Worm (Caenorhabditis elegans) whole organism, mixed stage, embryonic: ENCODE measurements around the gene F32G8.3.
A peak's percentile ranks its signal among the peaks of the same experiment; 100 is the strongest.

Experiments used
- M03D4.4 ChIP-seq: sonication (generic microtip); optimal IDR thresholded peaks from 2 replicates; lab custom pipeline; 2017; ENCODE audit warnings: mild to moderate bottlenecking, missing genetic modification characterization, missing compliant biosample characterization
- blmp-1 ChIP-seq: fragments of 150-350 bp; optimal IDR thresholded peaks from 2 replicates; lab custom pipeline; 2014; ENCODE audit warnings: missing biosample characterization, missing genetic modification characterization
- ceh-39 ChIP-seq: fragments of 150-350 bp; optimal IDR thresholded peaks from 2 replicates; lab custom pipeline; 2014; ENCODE audit warnings: missing biosample characterization, missing genetic modification characterization
- ceh-83 ChIP-seq: fragments of 200-800 bp; sonication (Bioruptor generic); optimal IDR thresholded peaks from 2 replicates; lab custom pipeline; 2018; ENCODE audit warnings: mild to moderate bottlenecking, missing genetic modification characterization, missing compliant biosample characterization
- cnd-1 ChIP-seq: fragments of 200-800 bp; sonication (Bioruptor generic); optimal IDR thresholded peaks from 2 replicates; lab custom pipeline; 2018; ENCODE audit warnings: mild to moderate bottlenecking, missing genetic modification characterization, missing compliant biosample characterization
- drap-1 ChIP-seq: fragments of 200-800 bp; sonication (Bioruptor generic); optimal IDR thresholded peaks from 3 replicates; lab custom pipeline; 2018; ENCODE audit warnings: mild to moderate bottlenecking, missing genetic modification characterization, missing compliant biosample characterization
- elt-1 ChIP-seq: sonication (generic microtip); optimal IDR thresholded peaks from 2 replicates; lab custom pipeline; 2017; ENCODE audit warnings: missing genetic modification characterization, mild to moderate bottlenecking, missing compliant biosample characterization, antibody characterized with exemption, moderate library complexity, borderline replicate concordance; ENCODE audit not compliant: insufficient read depth
- flh-1 ChIP-seq: fragments of 200-800 bp; sonication (Bioruptor generic); optimal IDR thresholded peaks from 2 replicates; lab custom pipeline; 2018; ENCODE audit warnings: mild to moderate bottlenecking, missing genetic modification characterization, moderate library complexity, missing compliant biosample characterization
- ham-2 ChIP-seq: fragments of 200-800 bp; sonication (Bioruptor generic); optimal IDR thresholded peaks from 2 replicates; lab custom pipeline; 2018; ENCODE audit warnings: mild to moderate bottlenecking, missing genetic modification characterization, missing compliant biosample characterization
- hlh-1 ChIP-seq: fragments of 150-350 bp; optimal IDR thresholded peaks from 2 replicates; lab custom pipeline; 2014; ENCODE audit warnings: missing biosample characterization, missing genetic modification reagents, missing genetic modification characterization
- lin-13 ChIP-seq: fragments of 150-350 bp; optimal IDR thresholded peaks from 2 replicates; lab custom pipeline; 2014; ENCODE audit warnings: missing biosample characterization, missing genetic modification characterization
- lin-32 ChIP-seq: fragments of 200-800 bp; sonication (Bioruptor generic); optimal IDR thresholded peaks from 2 replicates; lab custom pipeline; 2018; ENCODE audit warnings: mild to moderate bottlenecking, missing genetic modification characterization, missing compliant biosample characterization
- lsy-2 ChIP-seq: fragments of 150-350 bp; optimal IDR thresholded peaks from 2 replicates; lab custom pipeline; 2014; ENCODE audit warnings: missing biosample characterization, missing genetic modification characterization
- mab-5 ChIP-seq: fragments of 150-350 bp; optimal IDR thresholded peaks from 2 replicates; lab custom pipeline; 2014; ENCODE audit warnings: missing biosample characterization, missing genetic modification characterization
- mep-1 ChIP-seq: fragments of 150-350 bp; optimal IDR thresholded peaks from 2 replicates; lab custom pipeline; 2017; ENCODE audit warnings: missing biosample characterization, missing genetic modification reagents, missing genetic modification characterization, inconsistent platforms
- mls-2 ChIP-seq: sonication (generic microtip); optimal IDR thresholded peaks from 2 replicates; lab custom pipeline; 2016; ENCODE audit warnings: mild to moderate bottlenecking, missing genetic modification characterization, moderate library complexity, missing compliant biosample characterization
- nhr-12 ChIP-seq: fragments of 150-350 bp; optimal IDR thresholded peaks from 2 replicates; lab custom pipeline; 2014; ENCODE audit warnings: missing biosample characterization, missing genetic modification characterization
- nhr-2 ChIP-seq: fragments of 150-350 bp; optimal IDR thresholded peaks from 2 replicates; lab custom pipeline; 2014; ENCODE audit warnings: missing biosample characterization, missing genetic modification characterization
- nhr-237 ChIP-seq: fragments of 150-350 bp; optimal IDR thresholded peaks from 2 replicates; lab custom pipeline; 2014; ENCODE audit warnings: missing biosample characterization, missing genetic modification characterization
- nhr-28 ChIP-seq: fragments of 150-350 bp; optimal IDR thresholded peaks from 2 replicates; lab custom pipeline; 2014; ENCODE audit warnings: missing biosample characterization, missing genetic modification characterization
- nhr-76 ChIP-seq: sonication (generic microtip); optimal IDR thresholded peaks from 2 replicates; lab custom pipeline; 2017; ENCODE audit warnings: missing biosample characterization, missing genetic modification characterization
- sem-2 ChIP-seq: fragments of 200-800 bp; sonication (Bioruptor generic); optimal IDR thresholded peaks from 2 replicates; lab custom pipeline; 2018; ENCODE audit warnings: mild to moderate bottlenecking, missing genetic modification characterization, missing compliant biosample characterization
- snpc-4 ChIP-seq: fragments of 150-350 bp; optimal IDR thresholded peaks from 2 replicates; lab custom pipeline; 2014; ENCODE audit warnings: missing biosample characterization, missing genetic modification characterization
- sptf-1 ChIP-seq: sonication (generic microtip); optimal IDR thresholded peaks from 2 replicates; lab custom pipeline; 2017; ENCODE audit warnings: mild to moderate bottlenecking, missing genetic modification characterization, moderate library complexity, missing compliant biosample characterization
- unc-39 ChIP-seq: fragments of 150-350 bp; optimal IDR thresholded peaks from 2 replicates; lab custom pipeline; 2014; ENCODE audit warnings: missing biosample characterization, missing genetic modification characterization
- unc-62 ChIP-seq: fragments of 150-350 bp; optimal IDR thresholded peaks from 2 replicates; lab custom pipeline; 2014; ENCODE audit warnings: missing biosample characterization, missing genetic modification reagents, missing genetic modification characterization
- zip-8 ChIP-seq: fragments of 150-350 bp; optimal IDR thresholded peaks from 2 replicates; lab custom pipeline; 2014; ENCODE audit warnings: missing biosample characterization, missing genetic modification characterization
- ztf-11 ChIP-seq: fragments of 150-350 bp; optimal IDR thresholded peaks from 2 replicates; lab custom pipeline; 2014; ENCODE audit warnings: missing biosample characterization, missing genetic modification characterization

The F32G8.3 gene

ce11 chrV:10555239-10555638 is at the start of gene F32G8.3:
Gene F32G8.3 (minus strand): TSS chrV:10555339.
- TF ChIP-seq nhr-76 (tag; lab: Kevin White, UChicago) (no peak), nhr-12 (tag; lab: Kevin White, UChicago) (no peak), nhr-237 (tag; lab: Kevin White, UChicago) (no peak), ceh-83 (GFP tag; lab: Kevin White, UChicago) (no peak), lin-32 (GFP tag; lab: Kevin White, UChicago) (no peak), mls-2 (tag; lab: Kevin White, UChicago) (no peak), unc-62 (GFP tag; lab: Kevin White, UChicago) (no peak), cnd-1 (tag; lab: Kevin White, UChicago) (no peak), sem-2 (GFP tag; lab: Kevin White, UChicago) (no peak), hlh-1 (no peak), ceh-39 (tag; lab: Kevin White, UChicago) (no peak), mab-5 (tag; lab: Kevin White, UChicago) (no peak), unc-39 (tag; lab: Kevin White, UChicago) (no peak)

- TF ChIP-seq zip-8, result peak; percentile 60
- TF ChIP-seq blmp-1 (tag; lab: Kevin White, UChicago), result peak; percentile 32
- TF ChIP-seq lin-32 (GFP tag; lab: Kevin White, UChicago), result no peak
- TF ChIP-seq mab-5 (tag; lab: Kevin White, UChicago), result no peak
- no peak for TF ChIP-seq flh-1 (GFP tag; lab: Kevin White, UChicago)
- peak; percentile 6 for TF ChIP-seq nhr-2 (tag; lab: Kevin White, UChicago)
- TF ChIP-seq ham-2 (GFP tag; lab: Kevin White, UChicago), result no peak
- TF ChIP-seq mep-1 (tag; lab: Kevin White, UChicago), result no peak
These were observed 47.2 kb upstream of the F32G8.3 start, which contains the start of gene H27A22.1 for ce11 chrV:10602051-10602937. Gene H27A22.1 (plus strand): TSS chrV:10602555.

ce11 chrV:10598670-10599154 is 43.6 kb upstream of the F32G8.3 start, which contains the start of gene scpl-4:
Gene scpl-4 (plus strand): TSS chrV:10599104.
- no peak for TF ChIP-seq hlh-1
- peak; percentile 36 for TF ChIP-seq zip-8
- TF ChIP-seq, all 35 proteins: peak for 1

- TF ChIP-seq hlh-1 (no peak), flh-1 (GFP tag; lab: Kevin White, UChicago) (no peak), nhr-12 (tag; lab: Kevin White, UChicago) (no peak), zip-8 (no peak), lsy-2 (no peak), blmp-1 (tag; lab: Kevin White, UChicago) (no peak), drap-1 (GFP tag; lab: Kevin White, UChicago) (no peak), nhr-28 (tag; lab: Kevin White, UChicago) (no peak), ceh-39 (tag; lab: Kevin White, UChicago) (no peak), M03D4.4 (no peak), sptf-1 (tag; lab: Kevin White, UChicago) (no peak), lin-13 (tag; lab: Kevin White, UChicago) (no peak), snpc-4 (no peak), elt-1 (tag; lab: Kevin White, UChicago) (no peak), unc-62 (GFP tag; lab: Kevin White, UChicago) (no peak), mep-1 (tag; lab: Kevin White, UChicago) (no peak), sem-2 (GFP tag; lab: Kevin White, UChicago) (no peak), nhr-76 (tag; lab: Kevin White, UChicago) (no peak), mab-5 (tag; lab: Kevin White, UChicago) (no peak), ztf-11 (no peak)
These were observed 42.1 kb upstream of the F32G8.3 start, which contains the start of gene T21C9.13 for ce11 chrV:10597234-10597633. Gene T21C9.13 (plus strand): TSS chrV:10597266.

ce11 chrV:10594810-10595209 is 39.7 kb upstream of the F32G8.3 start, which contains the start of gene T21C9.11:
Gene T21C9.11 (minus strand): TSS chrV:10594910.
- TF ChIP-seq mls-2 (tag; lab: Kevin White, UChicago) (no peak), mep-1 (tag; lab: Kevin White, UChicago) (no peak), nhr-12 (tag; lab: Kevin White, UChicago) (no peak), drap-1 (GFP tag; lab: Kevin White, UChicago) (no peak), zip-8 (no peak), nhr-2 (tag; lab: Kevin White, UChicago) (no peak), sem-2 (GFP tag; lab: Kevin White, UChicago) (no peak), lin-13 (tag; lab: Kevin White, UChicago) (no peak)
